Worm (Caenorhabditis elegans) whole organism, L4 larva: Measurements from ENCODE around the gene slc-30A9.

Source experiments
- D1046.2 ChIP-seq: fragments of 200-800 bp; sonication (Bioruptor generic); IDR thresholded peaks from 2 replicates; pipeline ENCODE4 v1.3.6; 2022; ENCODE audit warnings: missing genetic modification characterization, missing compliant biosample characterization
- F10B5.3 ChIP-seq: sonication (generic microtip); optimal IDR thresholded peaks from 2 replicates; lab custom pipeline; 2016; ENCODE audit warnings: mild to moderate bottlenecking, missing genetic modification characterization, missing compliant biosample characterization
- F26F4.8 ChIP-seq: fragments of 200-800 bp; sonication (Bioruptor generic); conservative IDR thresholded peaks from 2 replicates; pipeline ENCODE4 v1.3.6; 2022; ENCODE audit warnings: missing genetic modification characterization, missing compliant biosample characterization
- F44E2.7 ChIP-seq: fragments of 200-800 bp; sonication (Bioruptor generic); IDR thresholded peaks from 2 replicates; pipeline ENCODE4 v2.1.2; 2022; ENCODE audit warnings: missing genetic modification characterization, missing compliant biosample characterization
- F49E8.2 ChIP-seq: sonication (generic microtip); optimal IDR thresholded peaks from 2 replicates; lab custom pipeline; 2016; ENCODE audit warnings: missing compliant biosample characterization, mild to moderate bottlenecking, missing genetic modification characterization, borderline replicate concordance
- Y48G9A.11 ChIP-seq: fragments of 200-800 bp; sonication (Bioruptor generic); IDR thresholded peaks from 2 replicates; pipeline ENCODE4 v1.3.6; 2022; ENCODE audit warnings: missing genetic modification reagents, missing genetic modification characterization, missing compliant biosample characterization
- Y75B8A.6 ChIP-seq: fragments of 200-800 bp; sonication (Bioruptor generic); IDR thresholded peaks from 2 replicates; pipeline ENCODE4 v1.3.6; 2022; ENCODE audit warnings: missing genetic modification reagents, missing genetic modification characterization, missing compliant biosample characterization
- aha-1 ChIP-seq: fragments of 150-350 bp; peaks from one replicate; lab custom pipeline; 2014; ENCODE audit warnings: missing biosample characterization, missing genetic modification characterization
- ceh-20 ChIP-seq: fragments of 200-800 bp; sonication (Bioruptor generic); IDR thresholded peaks from 2 replicates; pipeline ENCODE4 v1.3.6; 2022; ENCODE audit warnings: missing genetic modification reagents, missing genetic modification characterization, missing compliant biosample characterization
- ceh-44 ChIP-seq: fragments of 200-800 bp; sonication (Bioruptor generic); IDR thresholded peaks from 2 replicates; pipeline ENCODE4 v1.3.6; 2022; ENCODE audit warnings: missing genetic modification reagents, missing genetic modification characterization, missing compliant biosample characterization
- ceh-62 ChIP-seq: sonication (generic microtip); optimal IDR thresholded peaks from 2 replicates; lab custom pipeline; 2017; ENCODE audit warnings: missing biosample characterization, missing genetic modification characterization
- ces-1 ChIP-seq: fragments of 150-350 bp; sonication (generic microtip); optimal IDR thresholded peaks from 4 replicates; lab custom pipeline; 2014; ENCODE audit warnings: missing biosample characterization, missing genetic modification reagents, missing genetic modification characterization
- daf-16 ChIP-seq, 3 experiments: sonication (generic microtip); optimal IDR thresholded peaks; 2 replicates each; lab custom pipeline; 2016 to 2017; ENCODE audit warnings: missing genetic modification characterization in 3 of 3, missing genetic modification reagents in 3 of 3, mild to moderate bottlenecking in 2 of 3, missing compliant biosample characterization in 2 of 3, missing biosample characterization in 1 of 3, moderate library complexity in 1 of 3
- dmd-6 ChIP-seq: fragments of 200-800 bp; sonication (Bioruptor generic); IDR thresholded peaks from 2 replicates; pipeline ENCODE4 v1.3.6; 2022; ENCODE audit warnings: missing genetic modification reagents, missing genetic modification characterization, missing compliant biosample characterization
- dmd-8 ChIP-seq: fragments of 200-800 bp; sonication (Bioruptor generic); IDR thresholded peaks from 2 replicates; pipeline ENCODE4 v1.3.6; 2022; ENCODE audit warnings: missing genetic modification characterization, missing compliant biosample characterization
- duxl-1 ChIP-seq: sonication (generic microtip); optimal IDR thresholded peaks from 2 replicates; lab custom pipeline; 2016; ENCODE audit warnings: mild to moderate bottlenecking, missing genetic modification characterization, moderate library complexity, missing compliant biosample characterization; ENCODE audit not compliant: poor library complexity
- dve-1 ChIP-seq: sonication (generic microtip); optimal IDR thresholded peaks from 2 replicates; lab custom pipeline; 2017; ENCODE audit warnings: antibody characterized with exemption, mild to moderate bottlenecking, missing genetic modification characterization, missing compliant biosample characterization; ENCODE audit not compliant: insufficient read depth
- gei-8 ChIP-seq: fragments of 200-800 bp; sonication (Bioruptor generic); optimal IDR thresholded peaks from 2 replicates; lab custom pipeline; 2018; ENCODE audit warnings: mild to moderate bottlenecking, missing genetic modification characterization, missing compliant biosample characterization
- hlh-11 ChIP-seq: fragments of 200-800 bp; sonication (Bioruptor generic); optimal IDR thresholded peaks from 2 replicates; lab custom pipeline; 2018; ENCODE audit warnings: mild to moderate bottlenecking, missing genetic modification characterization, missing compliant biosample characterization
- lim-7 ChIP-seq: fragments of 200-800 bp; sonication (Bioruptor generic); IDR thresholded peaks from 2 replicates; pipeline ENCODE4 v1.3.6; 2022; ENCODE audit warnings: missing genetic modification characterization, missing compliant biosample characterization
- lin-13 ChIP-seq: fragments of 150-350 bp; optimal IDR thresholded peaks from 2 replicates; lab custom pipeline; 2014; ENCODE audit warnings: missing biosample characterization, missing genetic modification reagents, missing genetic modification characterization
- lin-29 ChIP-seq: fragments of 200-800 bp; sonication (Bioruptor generic); IDR thresholded peaks from 2 replicates; pipeline ENCODE4 v1.3.6; 2022; ENCODE audit warnings: missing genetic modification reagents, missing genetic modification characterization, missing compliant biosample characterization
- lin-38 ChIP-seq: fragments of 200-800 bp; sonication (Bioruptor generic); IDR thresholded peaks from 2 replicates; pipeline ENCODE4 v1.3.6; 2022; ENCODE audit warnings: missing genetic modification reagents, missing genetic modification characterization, missing compliant biosample characterization
- madf-5 ChIP-seq, 2 experiments: fragments of 200-800 bp; sonication (Bioruptor generic); IDR thresholded peaks; 2 replicates each; pipeline ENCODE4 v1.3.6; 2022; ENCODE audit warnings: missing compliant biosample characterization in 2 of 2, missing genetic modification characterization in 2 of 2
- mep-1 ChIP-seq: fragments of 150-350 bp; sonication (generic microtip); optimal IDR thresholded peaks from 3 replicates; lab custom pipeline; 2014; ENCODE audit warnings: missing biosample characterization, missing genetic modification characterization
- mes-2 ChIP-seq: sonication (generic microtip); optimal IDR thresholded peaks from 2 replicates; lab custom pipeline; 2016; ENCODE audit warnings: missing genotype, mild to moderate bottlenecking, missing genetic modification characterization, missing compliant biosample characterization; ENCODE audit not compliant: poor library complexity, severe bottlenecking
- nhr-237 ChIP-seq: sonication (generic microtip); optimal IDR thresholded peaks from 2 replicates; lab custom pipeline; 2017; ENCODE audit warnings: missing biosample characterization, missing genetic modification characterization
- nhr-48 ChIP-seq: sonication (generic microtip); optimal IDR thresholded peaks from 2 replicates; lab custom pipeline; 2016; ENCODE audit warnings: mild to moderate bottlenecking, missing genetic modification characterization, missing compliant biosample characterization
- nhr-76 ChIP-seq: fragments of 150-350 bp; optimal IDR thresholded peaks from 2 replicates; lab custom pipeline; 2014; ENCODE audit warnings: missing biosample characterization, missing genetic modification characterization
- pqm-1 ChIP-seq: sonication (generic microtip); optimal IDR thresholded peaks from 2 replicates; lab custom pipeline; 2017; ENCODE audit warnings: missing biosample characterization, missing genetic modification characterization
- saeg-2 ChIP-seq: fragments of 200-800 bp; sonication (Bioruptor generic); IDR thresholded peaks from 2 replicates; pipeline ENCODE4 v1.3.6; 2022; ENCODE audit warnings: missing genetic modification reagents, missing genetic modification characterization, missing compliant biosample characterization
- set-16 ChIP-seq: fragments of 200-800 bp; sonication (Bioruptor generic); IDR thresholded peaks from 2 replicates; pipeline ENCODE4 v1.3.6; 2022; ENCODE audit warnings: missing genetic modification reagents, missing genetic modification characterization, missing compliant biosample characterization
- snpc-1.2 ChIP-seq: fragments of 200-800 bp; sonication (Bioruptor generic); IDR thresholded peaks from 2 replicates; pipeline ENCODE4 v1.3.6; 2022; ENCODE audit warnings: missing genetic modification reagents, missing genetic modification characterization, missing compliant biosample characterization
- snpc-4 ChIP-seq: fragments of 150-350 bp; optimal IDR thresholded peaks from 2 replicates; lab custom pipeline; 2014; ENCODE audit warnings: missing biosample characterization, missing genetic modification characterization
- spr-1 ChIP-seq: sonication (generic microtip); optimal IDR thresholded peaks from 2 replicates; lab custom pipeline; 2016; ENCODE audit warnings: mild to moderate bottlenecking, missing genetic modification characterization, missing compliant biosample characterization
- spr-3 ChIP-seq: fragments of 200-800 bp; sonication (Bioruptor generic); optimal IDR thresholded peaks from 2 replicates; lab custom pipeline; 2018; ENCODE audit warnings: mild to moderate bottlenecking, missing genetic modification characterization, missing compliant biosample characterization
- tra-1 ChIP-seq: fragments of 200-800 bp; sonication (Bioruptor generic); IDR thresholded peaks from 2 replicates; pipeline ENCODE4 v1.3.6; 2022; ENCODE audit warnings: missing genetic modification reagents, missing genetic modification characterization, missing compliant biosample characterization
- unc-130 ChIP-seq: sonication (generic microtip); optimal IDR thresholded peaks from 2 replicates; lab custom pipeline; 2016; ENCODE audit warnings: missing genetic modification reagents, missing genetic modification characterization, missing compliant biosample characterization
- unc-62 ChIP-seq, 3 experiments: fragments of 150-350 bp in 1 of 3; sonication (generic microtip); optimal IDR thresholded peaks in 2 of 3; peaks in 1 of 3; 1 replicate in 1 of 3; 2 replicates in 2 of 3; lab custom pipeline; 2014 to 2017; ENCODE audit warnings: missing biosample characterization in 3 of 3, missing genetic modification characterization in 3 of 3, missing genetic modification reagents in 3 of 3, missing genotype in 1 of 3
- vab-7 ChIP-seq: fragments of 200-800 bp; sonication (Bioruptor generic); IDR thresholded peaks from 2 replicates; pipeline ENCODE4 v1.3.6; 2022; ENCODE audit warnings: missing genetic modification reagents, missing genetic modification characterization, missing compliant biosample characterization
- zip-11 ChIP-seq: fragments of 200-800 bp; sonication (Bioruptor generic); IDR thresholded peaks from 2 replicates; pipeline ENCODE4 v1.3.6; 2022; ENCODE audit warnings: missing genetic modification characterization, missing compliant biosample characterization
- ztf-11 ChIP-seq: fragments of 150-350 bp; optimal IDR thresholded peaks from 2 replicates; lab custom pipeline; 2014; ENCODE audit warnings: missing biosample characterization, missing genetic modification characterization
- ztf-7 ChIP-seq: fragments of 150-350 bp; optimal IDR thresholded peaks from 2 replicates; lab custom pipeline; 2014; ENCODE audit warnings: missing biosample characterization, missing genetic modification characterization

The slc-30A9 gene

ce11 chrIII:2725221-2726203 is 26.9 kb upstream of the slc-30A9 start, which contains the start of gene cosa-1:
cosa-1 (plus strand) TSS chrIII:2726116.
- TF ChIP-seq daf-16 (GFP tag; optimal IDR thresholded peaks at IDR 0.05; lab: Kevin White, UChicago) (peak in 1 of 2 experiments; percentile 13), daf-16 (tag; optimal IDR thresholded peaks at IDR 0.05; lab: Kevin White, UChicago) (no peak), unc-130 (GFP tag; lab: Kevin White, UChicago) (peak; percentile 63), nhr-48 (no peak), lin-38 (0 out of 2 replicates have a peak, but pooled peaks have one; percentile 28), spr-3 (no peak), dve-1 (peak; percentile 17), dmd-6 (no peak), hlh-11 (tag; lab: Kevin White, UChicago) (peak; percentile 69), mep-1 (tag; lab: Kevin White, UChicago) (no peak), madf-5 (GFP tag; IDR thresholded peaks at IDR 0.05; lab: Robert Waterston, UW) (no peak), ces-1 (GFP tag; lab: Kevin White, UChicago) (no peak), F49E8.2 (peak; percentile 86), mes-2 (tag; lab: Kevin White, UChicago) (no peak), ceh-62 (tag; lab: Kevin White, UChicago) (no peak)

DNA sequence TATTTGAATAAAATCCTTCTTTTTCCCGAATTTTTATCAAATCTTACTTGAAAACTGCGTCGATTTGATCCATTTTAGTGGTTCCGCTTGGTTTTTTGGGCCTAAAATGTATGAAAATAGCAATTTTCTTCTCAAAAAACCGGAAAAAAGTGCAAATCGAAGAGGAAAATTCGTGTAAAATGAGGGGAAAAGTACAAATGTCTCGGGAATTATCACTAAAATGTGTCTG is 26.3 kb upstream of the slc-30A9 start, which contains the start of gene Y71H2AM.11:
Gene Y71H2AM.11 (minus strand): TSS at position 101 of the 229 bp plus-strand sequence.
- TF ChIP-seq zip-11 (no peak), lim-7 (no peak), lin-29 (GFP tag; lab: Robert Waterston, UW) (no peak), F10B5.3 (tag; lab: Kevin White, UChicago) (no peak), snpc-4 (tag; lab: Kevin White, UChicago) (no peak), aha-1 (no peak), set-16 (GFP tag; lab: Robert Waterston, UW) (no peak), vab-7 (GFP tag; lab: Robert Waterston, UW) (no peak), pqm-1 (tag; lab: Kevin White, UChicago) (no peak), ceh-20 (GFP tag; lab: Robert Waterston, UW) (no peak), gei-8 (GFP tag; lab: Kevin White, UChicago) (no peak), nhr-76 (tag; lab: Kevin White, UChicago) (no peak), spr-1 (tag; lab: Kevin White, UChicago) (no peak), nhr-237 (no peak), D1046.2 (GFP tag; lab: Robert Waterston, UW) (no peak), ceh-44 (GFP tag; lab: Robert Waterston, UW) (no peak)

ce11 chrIII:2716514-2716913 is 17.9 kb upstream of the slc-30A9 start, which contains the start of gene tmem-132:
tmem-132 (minus strand) TSS chrIII:2716614.
- TF ChIP-seq saeg-2 (no peak), tra-1 (GFP tag; lab: Robert Waterston, UW) (0 out of 2 replicates have a peak, but pooled peaks have one; percentile 15), ztf-11 (tag; lab: Kevin White, UChicago) (no peak)
- TF ChIP-seq, all 104 proteins: peak for 1

DNA sequence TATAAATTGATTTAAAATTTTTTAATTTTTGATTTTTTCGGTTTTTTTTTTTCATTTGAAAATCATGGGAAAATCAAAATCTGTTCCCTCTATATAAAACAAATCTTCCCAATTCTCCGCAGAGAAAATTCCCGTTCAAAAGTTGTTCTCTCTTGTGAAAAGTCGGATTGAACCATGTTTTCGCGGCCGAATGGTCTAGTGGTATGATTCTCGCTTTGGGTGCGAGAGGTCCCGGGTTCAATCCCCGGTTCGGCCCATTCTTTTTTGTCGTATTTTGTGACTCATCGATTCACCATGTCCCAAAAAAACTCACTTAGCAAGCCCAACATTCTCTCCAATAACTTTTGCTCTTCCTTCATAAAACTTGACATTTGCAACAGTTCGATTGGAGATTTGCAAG is 12.9 kb upstream of the slc-30A9 start:
- TF ChIP-seq Y75B8A.6 (no peak), F26F4.8 (GFP tag; lab: Robert Waterston, UW) (0 out of 2 replicates have a peak, but pooled peaks have one; percentile 50), F10B5.3 (tag; lab: Kevin White, UChicago) (no peak), lin-13 (peak; percentile 22), Y48G9A.11 (GFP tag; lab: Robert Waterston, UW) (peak; percentile 31; the same call in 1 of the 2 replicates), lin-38 (peak; percentile 59), nhr-76 (tag; lab: Kevin White, UChicago) (no peak), vab-7 (GFP tag; lab: Robert Waterston, UW) (peak; percentile 52; the same call in 1 of the 2 replicates), duxl-1 (peak; percentile 8), ztf-7 (tag; lab: Kevin White, UChicago) (no peak), snpc-4 (tag; lab: Kevin White, UChicago) (no peak), dmd-8 (GFP tag; lab: Robert Waterston, UW) (0 out of 2 replicates have a peak, but pooled peaks have one; percentile 61), F44E2.7 (0 out of 2 replicates have a peak, but pooled peaks have one; percentile 12), unc-62 (GFP tag; optimal IDR thresholded peaks at IDR 0.05 in 1 of 2; lab: Kevin White, UChicago) (peak in 1 of 2 experiments; percentile 91), unc-62 (tag; optimal IDR thresholded peaks at IDR 0.05; lab: Kevin White, UChicago) (no peak), snpc-1.2 (peak; percentile 51; the same call in 1 of the 2 replicates), lim-7 (peak; percentile 76)
